Worm (Caenorhabditis elegans) whole organism, L4/young adult: ENCODE data around the gene ZK856.11.

Experiments
- W03F9.2 ChIP-seq: fragments of 150-350 bp; optimal IDR thresholded peaks from 2 replicates; lab custom pipeline; 2014; ENCODE audit warnings: missing biosample characterization, missing genetic modification characterization
- dao-5 ChIP-seq: sonication (generic microtip); optimal IDR thresholded peaks from 2 replicates; lab custom pipeline; 2016; ENCODE audit warnings: missing genotype, missing genetic modification characterization, moderate library complexity, missing compliant biosample characterization
- him-1 ChIP-seq: sonication (generic microtip); optimal IDR thresholded peaks from 2 replicates; lab custom pipeline; 2016; ENCODE audit warnings: missing genotype, missing genetic modification reagents, missing genetic modification characterization, missing compliant biosample characterization

- TF ChIP-seq him-1 (no peak), W03F9.2 (tag; lab: Kevin White, UChicago) (no peak), dao-5 (no peak)
Measured at ce11 chrV:10239861-10240260, 35.1 kb upstream of the ZK856.11 start, which contains the start of gene fipr-8.
